Worm (Caenorhabditis elegans): ENCODE results near the gene mgrn-1.

DNA sequence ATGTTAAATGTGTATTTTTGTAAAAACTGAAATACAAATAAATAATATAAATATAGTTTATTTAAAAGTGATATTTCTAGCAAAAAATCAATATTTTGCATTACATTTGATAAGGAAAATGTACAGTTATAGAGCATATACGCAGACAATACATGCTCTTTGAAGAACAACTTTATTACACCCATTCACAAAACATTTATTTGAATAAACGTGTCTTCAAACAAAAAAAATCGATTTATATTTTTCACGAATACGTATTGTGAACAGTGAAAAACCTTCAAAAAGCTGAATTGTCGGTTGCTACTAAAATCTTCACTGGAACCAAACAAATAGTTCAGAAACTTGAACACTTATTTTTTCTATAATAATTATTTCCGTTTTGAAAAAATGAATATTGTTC, 36.1 kb upstream of the mgrn-1 start, which contains the start of gene K04G11.3:
- TF ChIP-seq ztf-11 (tag; optimal IDR thresholded peaks at IDR 0.05) (no peak), ceh-82 (tag; optimal IDR thresholded peaks at IDR 0.05) (no peak), ceh-9 (tag; optimal IDR thresholded peaks at IDR 0.05) (no peak), snpc-4 (tag; optimal IDR thresholded peaks at IDR 0.05) (no peak), fos-1 (tag; optimal IDR thresholded peaks at IDR 0.05) (no peak), ceh-16 (tag; optimal IDR thresholded peaks at IDR 0.05) (no peak), nfya-1 (tag; optimal IDR thresholded peaks at IDR 0.05; ENCODE audit: insufficient read depth) (no peak), mdl-1 (tag; optimal IDR thresholded peaks at IDR 0.05) (no peak), unc-39 (tag; optimal IDR thresholded peaks at IDR 0.05) (no peak), fkh-2 (tag; optimal IDR thresholded peaks at IDR 0.05) (no peak), ZK546.5 (tag; optimal IDR thresholded peaks at IDR 0.05) (no peak), unc-62 (GFP tag; optimal IDR thresholded peaks at IDR 0.05) (no peak), zag-1 (tag; optimal IDR thresholded peaks at IDR 0.05) (no peak)
